Fruit fly (Drosophila melanogaster): ENCODE data around the gene CG17375.

Gene CG17375

DNA sequence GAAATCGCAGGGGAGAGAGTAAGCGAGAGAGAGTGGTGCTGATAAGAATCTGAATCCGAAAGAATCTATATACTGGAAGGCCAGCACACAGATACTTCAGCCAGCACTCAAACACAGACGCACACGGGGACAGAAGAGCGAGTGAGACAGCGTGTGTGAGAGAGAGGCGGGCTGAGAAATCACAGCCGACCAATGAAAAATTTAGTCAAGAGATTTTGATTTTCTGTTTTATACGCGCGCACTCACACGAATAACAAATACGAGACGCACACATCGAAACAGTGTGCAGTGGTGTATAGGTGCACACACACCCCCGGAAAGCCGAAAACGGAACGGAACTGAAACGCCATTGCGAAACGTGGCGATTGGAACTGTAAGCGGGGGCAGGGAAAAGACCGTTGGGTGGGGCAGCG is 28.1 kb upstream of the CG17375 start (continued):
- TF ChIP-seq D19A (tag; optimal IDR thresholded peaks at IDR 0.05): no peak
- no peak for TF ChIP-seq trem (tag; optimal IDR thresholded peaks at IDR 0.05)
- TF ChIP-seq tin (GFP tag; optimal IDR thresholded peaks at IDR 0.05): no peak
- no peak for TF ChIP-seq btn (GFP tag; optimal IDR thresholded peaks at IDR 0.05)
- peak; percentile 87 for TF ChIP-seq grn (GFP tag; optimal IDR thresholded peaks at IDR 0.05)
- TF ChIP-seq mam (GFP tag; optimal IDR thresholded peaks at IDR 0.05): no peak
- no peak for TF ChIP-seq zen2 (GFP tag; IDR thresholded peaks at IDR 0.05; ENCODE audit: partially characterized antibody)
- TF ChIP-seq CG16779 (GFP tag; IDR thresholded peaks at IDR 0.05): no peak
- peak; percentile 88 for TF ChIP-seq aop (GFP tag; IDR thresholded peaks at IDR 0.05)
- TF ChIP-seq her (GFP tag; optimal IDR thresholded peaks at IDR 0.05): no peak
- no peak for TF ChIP-seq bsh (GFP tag; optimal IDR thresholded peaks at IDR 0.05)
- TF ChIP-seq run (tag; optimal IDR thresholded peaks at IDR 0.05): no peak
- TF ChIP-seq H15 (GFP tag; IDR thresholded peaks at IDR 0.05): no peak
- TF ChIP-seq CG7372 (GFP tag; IDR thresholded peaks at IDR 0.05): no peak
- TF ChIP-seq kni (GFP tag; optimal IDR thresholded peaks at IDR 0.05): peak; percentile 37
- TF ChIP-seq Meics (GFP tag; optimal IDR thresholded peaks at IDR 0.05): no peak
- no peak for TF ChIP-seq tup (GFP tag; optimal IDR thresholded peaks at IDR 0.05)
- TF ChIP-seq CG18476 (GFP tag; optimal IDR thresholded peaks at IDR 0.05): no peak
- TF ChIP-seq bbx (GFP tag; IDR thresholded peaks at IDR 0.05; ENCODE audit: partially characterized antibody): no peak
- TF ChIP-seq fd64A (GFP tag; optimal IDR thresholded peaks at IDR 0.05): no peak
- TF ChIP-seq CG2889 (GFP tag; IDR thresholded peaks at IDR 0.05): no peak
- no peak for TF ChIP-seq CG10462 (GFP tag; optimal IDR thresholded peaks at IDR 0.05)
- TF ChIP-seq CG14710 (tag; optimal IDR thresholded peaks at IDR 0.05): no peak
- no peak for TF ChIP-seq CrebB (tag; optimal IDR thresholded peaks at IDR 0.05)
- TF ChIP-seq CG1233 (GFP tag; optimal IDR thresholded peaks at IDR 0.05): no peak
- peak; percentile 74; the same call in 1 of the 2 replicates for TF ChIP-seq seq (GFP tag; IDR thresholded peaks at IDR 0.05)
- peak; percentile 1 for TF ChIP-seq CG17829 (tag; optimal IDR thresholded peaks at IDR 0.05)
- no peak for TF ChIP-seq fd96Cb (tag; optimal IDR thresholded peaks at IDR 0.05)
- no peak for TF ChIP-seq CG1792 (GFP tag; optimal IDR thresholded peaks at IDR 0.05)
- TF ChIP-seq amos (GFP tag; IDR thresholded peaks at IDR 0.05; ENCODE audit: partially characterized antibody): no peak
- TF ChIP-seq NfI (GFP tag; optimal IDR thresholded peaks at IDR 0.05): peak; percentile 17
- no peak for TF ChIP-seq zen (tag; optimal IDR thresholded peaks at IDR 0.05)
- no peak for TF ChIP-seq lola (GFP tag; optimal IDR thresholded peaks at IDR 0.05)
- no peak for TF ChIP-seq trh (GFP tag; optimal IDR thresholded peaks at IDR 0.05)
- TF ChIP-seq CG17361 (GFP tag; IDR thresholded peaks at IDR 0.05): no peak
- no peak for TF ChIP-seq CG7963 (GFP tag; IDR thresholded peaks at IDR 0.05; ENCODE audit: partially characterized antibody)
- TF ChIP-seq CG9437 (GFP tag; optimal IDR thresholded peaks at IDR 0.05): no peak
- peak; percentile 86 for TF ChIP-seq CG1832 (GFP tag; optimal IDR thresholded peaks at IDR 0.05)
- TF ChIP-seq Optix (GFP tag; IDR thresholded peaks at IDR 0.05): no peak
- no peak for TF ChIP-seq Hmx (GFP tag; optimal IDR thresholded peaks at IDR 0.05)
- TF ChIP-seq sr (GFP tag; IDR thresholded peaks at IDR 0.05): peak; percentile 73
- TF ChIP-seq CG10543 (GFP tag; optimal IDR thresholded peaks at IDR 0.05): no peak
- TF ChIP-seq GATAe (GFP tag; conservative IDR thresholded peaks at IDR 0.05): no peak; the same call in 1 of the 2 replicates
- peak; percentile 44 for TF ChIP-seq sug (tag; optimal IDR thresholded peaks at IDR 0.05)
- no peak for TF ChIP-seq Lpt (GFP tag; optimal IDR thresholded peaks at IDR 0.05)
- TF ChIP-seq CG16813 (GFP tag; IDR thresholded peaks at IDR 0.05; ENCODE audit: partially characterized antibody): no peak
- no peak for TF ChIP-seq sens (GFP tag)
- peak; percentile 58 for TF ChIP-seq abd-A (tag; optimal IDR thresholded peaks at IDR 0.05)
- no peak for TF ChIP-seq CG30431 (GFP tag; optimal IDR thresholded peaks at IDR 0.05)
- TF ChIP-seq sc (optimal IDR thresholded peaks at IDR 0.05): no peak
- no peak for TF ChIP-seq sc (GFP tag; optimal IDR thresholded peaks at IDR 0.05)
